Worm (Caenorhabditis elegans): ENCODE data around the gene F20E11.7.

DNA sequence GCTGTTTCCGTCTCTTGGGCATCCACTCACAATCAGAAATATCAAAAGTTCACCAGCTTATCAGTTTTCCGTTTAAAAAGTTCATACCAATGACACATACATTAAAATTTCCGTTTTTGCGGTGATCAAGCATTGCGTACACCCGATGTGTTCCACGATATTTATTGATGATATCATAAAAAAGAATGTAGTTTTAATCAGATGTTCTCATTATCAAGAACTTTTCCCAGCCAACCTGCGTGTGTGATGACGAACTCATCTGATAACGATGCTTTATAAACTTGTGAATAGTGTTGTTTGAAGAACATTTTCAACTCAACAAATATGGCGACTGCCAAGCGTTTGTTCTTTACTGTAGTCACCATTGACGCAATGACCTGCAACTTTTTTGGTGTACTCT is 47.5 kb upstream of the F20E11.7 start, which contains the start of gene clc-21:
- TF ChIP-seq tbx-8 (GFP tag; optimal IDR thresholded peaks at IDR 0.05) = no peak
- no peak for TF ChIP-seq ces-1 (GFP tag; optimal IDR thresholded peaks at IDR 0.05)
- TF ChIP-seq nhr-76 (tag; optimal IDR thresholded peaks at IDR 0.05) = no peak

Data from whole organism, mixed stage, embryonic.